Worm (Caenorhabditis elegans) whole organism, young adult: ENCODE data around the gene gpdh-2.

ENCODE experiments used
- F10E7.11 ChIP-seq: sonication (generic microtip); optimal IDR thresholded peaks from 2 replicates; lab custom pipeline; 2017; ENCODE audit warnings: mild to moderate bottlenecking, missing genetic modification characterization, moderate library complexity, missing compliant biosample characterization
- F49E8.2 ChIP-seq: sonication (generic microtip); optimal IDR thresholded peaks from 3 replicates; lab custom pipeline; 2017; ENCODE audit warnings: missing genetic modification characterization, mild to moderate bottlenecking, missing compliant biosample characterization, antibody characterized with exemption, moderate library complexity; ENCODE audit not compliant: insufficient read depth
- T07F8.4 ChIP-seq: sonication (generic microtip); optimal IDR thresholded peaks from 2 replicates; lab custom pipeline; 2016; ENCODE audit warnings: mild to moderate bottlenecking, missing genetic modification characterization, moderate library complexity, missing compliant biosample characterization
- ama-1 ChIP-seq, 3 experiments: fragments of 150-350 bp in 1 of 3; sonication (generic microtip) in 2 of 3; optimal IDR thresholded peaks; 2 replicates each; lab custom pipeline; 2014 to 2018; ENCODE audit warnings: missing biosample characterization in 2 of 3, missing genetic modification characterization in 2 of 3, missing genetic modification reagents in 2 of 3
- ccch-3 ChIP-seq: fragments of 200-800 bp; sonication (Bioruptor generic); optimal IDR thresholded peaks from 2 replicates; lab custom pipeline; 2018; ENCODE audit warnings: mild to moderate bottlenecking, missing genetic modification characterization, missing compliant biosample characterization
- chd-7 ChIP-seq: sonication (generic microtip); optimal IDR thresholded peaks from 2 replicates; lab custom pipeline; 2016; ENCODE audit warnings: mild to moderate bottlenecking, missing genetic modification characterization, moderate library complexity, missing compliant biosample characterization
- ets-4 ChIP-seq: fragments of 200-800 bp; sonication (Bioruptor generic); optimal IDR thresholded peaks from 2 replicates; lab custom pipeline; 2018; ENCODE audit warnings: mild to moderate bottlenecking, missing genetic modification characterization, missing compliant biosample characterization
- gei-17 ChIP-seq: fragments of 200-800 bp; sonication (Bioruptor generic); optimal IDR thresholded peaks from 2 replicates; lab custom pipeline; 2018; ENCODE audit warnings: mild to moderate bottlenecking, missing genetic modification characterization, missing compliant biosample characterization
- hlh-12 ChIP-seq: sonication (generic microtip); optimal IDR thresholded peaks from 2 replicates; lab custom pipeline; 2016; ENCODE audit warnings: missing genetic modification characterization, missing compliant biosample characterization
- lir-1 ChIP-seq: fragments of 200-800 bp; sonication (Bioruptor generic); conservative IDR thresholded peaks from 2 replicates; pipeline ENCODE4 v1.3.6; 2022; ENCODE audit warnings: missing genetic modification reagents, missing genetic modification characterization, missing compliant biosample characterization
- nhr-27 ChIP-seq: fragments of 200-800 bp; sonication (Bioruptor generic); optimal IDR thresholded peaks from 2 replicates; lab custom pipeline; 2018; ENCODE audit warnings: mild to moderate bottlenecking, missing genetic modification characterization, moderate library complexity, missing compliant biosample characterization
- nhr-80 ChIP-seq: sonication (generic microtip); optimal IDR thresholded peaks from 2 replicates; lab custom pipeline; 2016; ENCODE audit warnings: missing genetic modification characterization, missing compliant biosample characterization
- pha-4 ChIP-seq: fragments of 150-350 bp; sonication (generic microtip); optimal IDR thresholded peaks from 2 replicates; lab custom pipeline; 2014; ENCODE audit warnings: missing biosample characterization, missing genetic modification reagents, missing genetic modification characterization

ce11 chrIII:9826005-9826404 is 33.0 kb downstream of the gpdh-2 start:
- TF ChIP-seq ama-1 (optimal IDR thresholded peaks at IDR 0.05; lab: Kevin White, UChicago) (peak; percentile 79), ama-1 (GFP tag; optimal IDR thresholded peaks at IDR 0.05; lab: Kevin White, UChicago) (no peak), nhr-27 (tag; lab: Kevin White, UChicago) (no peak), ccch-3 (GFP tag; lab: Kevin White, UChicago) (no peak), gei-17 (no peak), T07F8.4 (tag; lab: Kevin White, UChicago) (no peak), hlh-12 (tag; lab: Kevin White, UChicago) (no peak), F10E7.11 (tag; lab: Kevin White, UChicago) (no peak), chd-7 (peak; percentile 18), lir-1 (GFP tag; lab: Robert Waterston, UW) (no peak), nhr-80 (tag; lab: Kevin White, UChicago) (peak; percentile 11), pha-4 (tag; lab: Kevin White, UChicago) (no peak), F49E8.2 (tag; lab: Kevin White, UChicago) (no peak), ets-4 (GFP tag; lab: Kevin White, UChicago) (no peak)
